Worm (Caenorhabditis elegans) whole organism, mixed stage, embryonic: ENCODE measurements around the gene T15H9.5.

Experiments used
- M03D4.4 ChIP-seq: sonication (generic microtip); optimal IDR thresholded peaks from 2 replicates; lab custom pipeline; 2017; ENCODE audit warnings: mild to moderate bottlenecking, missing genetic modification characterization, missing compliant biosample characterization
- bed-3 ChIP-seq: fragments of 200-800 bp; sonication (Bioruptor generic); optimal IDR thresholded peaks from 3 replicates; lab custom pipeline; 2018; ENCODE audit warnings: mild to moderate bottlenecking, missing genetic modification characterization, moderate library complexity, missing compliant biosample characterization
- blmp-1 ChIP-seq: fragments of 150-350 bp; optimal IDR thresholded peaks from 2 replicates; lab custom pipeline; 2014; ENCODE audit warnings: missing biosample characterization, missing genetic modification characterization
- ceh-39 ChIP-seq: fragments of 150-350 bp; optimal IDR thresholded peaks from 2 replicates; lab custom pipeline; 2014; ENCODE audit warnings: missing biosample characterization, missing genetic modification characterization
- ceh-43 ChIP-seq: fragments of 200-800 bp; sonication (Bioruptor generic); optimal IDR thresholded peaks from 2 replicates; lab custom pipeline; 2018; ENCODE audit warnings: mild to moderate bottlenecking, missing genetic modification characterization, moderate library complexity, missing compliant biosample characterization
- ceh-83 ChIP-seq: fragments of 200-800 bp; sonication (Bioruptor generic); optimal IDR thresholded peaks from 2 replicates; lab custom pipeline; 2018; ENCODE audit warnings: mild to moderate bottlenecking, missing genetic modification characterization, missing compliant biosample characterization
- ces-1 ChIP-seq: fragments of 150-350 bp; optimal IDR thresholded peaks from 2 replicates; lab custom pipeline; 2014; ENCODE audit warnings: missing biosample characterization, missing genetic modification reagents, missing genetic modification characterization
- cnd-1 ChIP-seq: fragments of 200-800 bp; sonication (Bioruptor generic); optimal IDR thresholded peaks from 2 replicates; lab custom pipeline; 2018; ENCODE audit warnings: mild to moderate bottlenecking, missing genetic modification characterization, missing compliant biosample characterization
- drap-1 ChIP-seq: fragments of 200-800 bp; sonication (Bioruptor generic); optimal IDR thresholded peaks from 3 replicates; lab custom pipeline; 2018; ENCODE audit warnings: mild to moderate bottlenecking, missing genetic modification characterization, missing compliant biosample characterization
- elt-1 ChIP-seq: sonication (generic microtip); optimal IDR thresholded peaks from 2 replicates; lab custom pipeline; 2017; ENCODE audit warnings: missing genetic modification characterization, mild to moderate bottlenecking, missing compliant biosample characterization, antibody characterized with exemption, moderate library complexity, borderline replicate concordance; ENCODE audit not compliant: insufficient read depth
- elt-3 ChIP-seq: fragments of 150-350 bp; optimal IDR thresholded peaks from 2 replicates; lab custom pipeline; 2014; ENCODE audit warnings: missing biosample characterization, missing genetic modification characterization
- flh-1 ChIP-seq: fragments of 200-800 bp; sonication (Bioruptor generic); optimal IDR thresholded peaks from 2 replicates; lab custom pipeline; 2018; ENCODE audit warnings: mild to moderate bottlenecking, missing genetic modification characterization, moderate library complexity, missing compliant biosample characterization
- hlh-1 ChIP-seq: fragments of 150-350 bp; optimal IDR thresholded peaks from 2 replicates; lab custom pipeline; 2014; ENCODE audit warnings: missing biosample characterization, missing genetic modification reagents, missing genetic modification characterization
- lsy-2 ChIP-seq: fragments of 150-350 bp; optimal IDR thresholded peaks from 2 replicates; lab custom pipeline; 2014; ENCODE audit warnings: missing biosample characterization, missing genetic modification characterization
- mab-5 ChIP-seq: fragments of 150-350 bp; optimal IDR thresholded peaks from 2 replicates; lab custom pipeline; 2014; ENCODE audit warnings: missing biosample characterization, missing genetic modification characterization
- mep-1 ChIP-seq: fragments of 150-350 bp; optimal IDR thresholded peaks from 2 replicates; lab custom pipeline; 2017; ENCODE audit warnings: missing biosample characterization, missing genetic modification reagents, missing genetic modification characterization, inconsistent platforms
- nhr-12 ChIP-seq: fragments of 150-350 bp; optimal IDR thresholded peaks from 2 replicates; lab custom pipeline; 2014; ENCODE audit warnings: missing biosample characterization, missing genetic modification characterization
- nhr-2 ChIP-seq: fragments of 150-350 bp; optimal IDR thresholded peaks from 2 replicates; lab custom pipeline; 2014; ENCODE audit warnings: missing biosample characterization, missing genetic modification characterization
- nhr-237 ChIP-seq: fragments of 150-350 bp; optimal IDR thresholded peaks from 2 replicates; lab custom pipeline; 2014; ENCODE audit warnings: missing biosample characterization, missing genetic modification characterization
- nhr-28 ChIP-seq: fragments of 150-350 bp; optimal IDR thresholded peaks from 2 replicates; lab custom pipeline; 2014; ENCODE audit warnings: missing biosample characterization, missing genetic modification characterization
- nhr-76 ChIP-seq: sonication (generic microtip); optimal IDR thresholded peaks from 2 replicates; lab custom pipeline; 2017; ENCODE audit warnings: missing biosample characterization, missing genetic modification characterization
- pha-4 ChIP-seq: fragments of 150-350 bp; optimal IDR thresholded peaks from 2 replicates; lab custom pipeline; 2018; ENCODE audit warnings: missing biosample characterization, missing genetic modification reagents, missing genetic modification characterization
- snpc-4 ChIP-seq: fragments of 150-350 bp; optimal IDR thresholded peaks from 2 replicates; lab custom pipeline; 2014; ENCODE audit warnings: missing biosample characterization, missing genetic modification characterization
- sptf-1 ChIP-seq: sonication (generic microtip); optimal IDR thresholded peaks from 2 replicates; lab custom pipeline; 2017; ENCODE audit warnings: mild to moderate bottlenecking, missing genetic modification characterization, moderate library complexity, missing compliant biosample characterization
- tbx-8 ChIP-seq: fragments of 200-800 bp; sonication (Bioruptor generic); optimal IDR thresholded peaks from 2 replicates; lab custom pipeline; 2018; ENCODE audit warnings: mild to moderate bottlenecking, missing genetic modification characterization, moderate library complexity, missing compliant biosample characterization
- unc-120 ChIP-seq: sonication (generic microtip); optimal IDR thresholded peaks from 2 replicates; lab custom pipeline; 2017; ENCODE audit warnings: missing genetic modification characterization, missing compliant biosample characterization; ENCODE audit not compliant: poor library complexity, severe bottlenecking
- unc-39 ChIP-seq: fragments of 150-350 bp; optimal IDR thresholded peaks from 2 replicates; lab custom pipeline; 2014; ENCODE audit warnings: missing biosample characterization, missing genetic modification characterization
- unc-62 ChIP-seq: fragments of 150-350 bp; optimal IDR thresholded peaks from 2 replicates; lab custom pipeline; 2014; ENCODE audit warnings: missing biosample characterization, missing genetic modification reagents, missing genetic modification characterization
- ztf-11 ChIP-seq: fragments of 150-350 bp; optimal IDR thresholded peaks from 2 replicates; lab custom pipeline; 2014; ENCODE audit warnings: missing biosample characterization, missing genetic modification characterization

Gene T15H9.5

DNA sequence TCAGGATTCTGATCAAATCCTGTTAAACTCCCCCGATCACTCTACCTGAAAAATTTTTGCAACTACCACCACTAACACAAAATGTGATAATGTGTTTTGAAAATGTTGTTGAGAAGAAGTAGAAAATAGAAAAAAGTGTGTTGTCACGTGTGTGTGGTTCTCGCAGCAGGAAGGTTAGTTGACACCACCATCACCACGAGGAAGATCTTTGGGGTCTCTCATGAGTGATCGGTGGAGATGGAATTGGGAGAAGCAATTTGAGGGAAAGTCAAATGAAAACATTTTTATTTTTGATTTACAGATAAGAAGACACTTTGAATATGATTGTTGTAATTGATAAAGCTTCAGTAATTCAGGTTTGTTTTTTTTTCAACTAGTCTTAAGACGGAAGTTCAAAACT, 9.6 kb downstream of the T15H9.5 start:
- TF ChIP-seq ces-1 (GFP tag; lab: Kevin White, UChicago) (no peak), bed-3 (GFP tag; lab: Kevin White, UChicago) (no peak), flh-1 (GFP tag; lab: Kevin White, UChicago) (no peak), blmp-1 (tag; lab: Kevin White, UChicago) (no peak), nhr-237 (no peak), hlh-1 (tag; lab: Kevin White, UChicago) (no peak), tbx-8 (GFP tag; lab: Kevin White, UChicago) (no peak)

DNA sequence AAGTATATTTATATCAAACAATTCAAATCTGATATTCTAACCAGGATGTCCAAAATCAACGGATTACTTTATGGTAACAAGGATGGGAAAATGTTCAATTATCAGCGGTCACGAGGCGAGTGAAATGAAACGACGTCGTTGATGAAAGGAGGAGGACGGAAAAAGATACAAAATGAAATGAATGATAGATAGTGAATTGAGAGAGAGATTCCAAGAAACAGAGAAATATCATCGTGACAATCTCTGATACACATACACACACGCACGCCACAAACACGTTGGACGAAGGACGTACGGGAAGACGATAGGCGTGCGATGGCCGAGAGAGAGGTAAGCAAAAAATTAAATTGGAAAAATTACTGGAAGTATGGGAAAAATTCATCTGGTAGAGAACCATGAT, 10.2 kb downstream of the T15H9.5 start:
- no peak for TF ChIP-seq mab-5 (tag; lab: Kevin White, UChicago)
- peak; percentile 5 for TF ChIP-seq unc-120 (tag; lab: Kevin White, UChicago)

DNA sequence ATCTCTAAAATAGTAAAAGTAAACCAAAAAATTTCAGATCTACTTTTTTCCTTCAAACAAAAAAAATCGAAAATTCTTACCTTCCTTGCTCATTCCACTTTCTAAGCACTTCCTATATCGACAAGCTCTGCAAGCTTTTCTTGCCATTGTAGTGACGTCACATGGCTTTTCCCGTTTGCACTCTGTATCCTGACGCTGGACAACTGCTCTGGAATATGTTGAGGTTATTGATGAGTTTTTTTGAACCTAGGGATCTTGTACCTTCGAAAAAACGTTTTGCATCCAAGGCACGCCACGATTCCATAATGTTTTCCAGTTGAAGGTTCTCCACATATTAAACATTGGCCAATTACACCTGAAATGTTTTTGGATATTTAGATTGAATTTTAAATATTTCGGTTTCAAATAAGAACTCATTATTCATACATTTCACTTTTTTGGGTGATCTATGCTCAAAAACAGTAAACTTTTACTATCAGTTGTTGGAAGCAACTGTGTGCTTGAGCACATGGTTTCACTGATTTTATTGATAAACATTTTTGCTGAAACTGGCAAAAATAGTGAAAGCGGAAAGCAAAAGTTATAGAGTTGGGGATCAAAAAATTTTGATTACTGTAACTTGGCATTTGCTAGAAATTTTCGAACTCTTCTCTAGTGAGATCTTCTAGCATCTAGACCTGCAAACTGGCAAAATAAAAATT, 11.1 kb downstream of the T15H9.5 start:
- TF ChIP-seq ceh-83 (no peak), cnd-1 (no peak), nhr-76 (no peak), drap-1 (GFP tag; lab: Kevin White, UChicago) (no peak), nhr-28 (tag; lab: Kevin White, UChicago) (no peak), tbx-8 (GFP tag; lab: Kevin White, UChicago) (no peak), unc-39 (tag; lab: Kevin White, UChicago) (no peak)

DNA sequence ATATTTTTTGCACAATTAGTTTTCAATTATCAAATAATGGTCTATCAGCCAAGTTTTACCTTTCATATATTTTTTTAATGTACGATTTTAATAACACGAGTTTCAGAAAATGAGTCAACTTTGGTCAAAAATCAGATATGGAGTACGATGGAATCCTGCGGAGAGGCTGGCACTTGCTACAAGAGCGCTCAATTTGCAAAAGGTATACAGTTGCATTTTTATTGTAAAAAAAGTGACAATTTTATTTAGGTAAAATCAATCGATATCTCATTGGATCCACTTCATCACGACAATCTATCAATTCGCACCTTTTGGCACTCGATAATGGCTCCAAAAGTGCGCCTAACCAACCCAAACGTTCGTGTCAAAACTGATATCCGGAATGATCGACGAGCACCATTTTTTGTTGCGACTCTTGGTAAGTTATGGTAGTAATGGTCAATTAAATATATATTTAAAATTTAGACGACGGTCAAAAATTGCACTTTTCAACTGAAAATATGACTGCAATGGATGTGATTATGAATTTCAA, 13.7 kb downstream of the T15H9.5 start, which contains the start of gene mrpl-53:
mrpl-53 (plus strand) TSS at position 107 of the 532 bp plus-strand sequence.
- no peak for TF ChIP-seq flh-1 (GFP tag; lab: Kevin White, UChicago)
- no peak for TF ChIP-seq elt-3 (tag; lab: Kevin White, UChicago)
- TF ChIP-seq elt-1 (tag; lab: Kevin White, UChicago): no peak
- TF ChIP-seq ztf-11 (tag; lab: Kevin White, UChicago): no peak
- no peak for TF ChIP-seq pha-4 (tag; lab: Kevin White, UChicago)
- TF ChIP-seq unc-62 (GFP tag; lab: Kevin White, UChicago): no peak
- no peak for TF ChIP-seq drap-1 (GFP tag; lab: Kevin White, UChicago)
- TF ChIP-seq nhr-2 (tag; lab: Kevin White, UChicago): no peak
- no peak for TF ChIP-seq sptf-1 (tag; lab: Kevin White, UChicago)
- TF ChIP-seq hlh-1 (tag; lab: Kevin White, UChicago): no peak
- no peak for TF ChIP-seq M03D4.4 (tag; lab: Kevin White, UChicago)
- TF ChIP-seq nhr-237: no peak
- TF ChIP-seq ceh-39: no peak

DNA sequence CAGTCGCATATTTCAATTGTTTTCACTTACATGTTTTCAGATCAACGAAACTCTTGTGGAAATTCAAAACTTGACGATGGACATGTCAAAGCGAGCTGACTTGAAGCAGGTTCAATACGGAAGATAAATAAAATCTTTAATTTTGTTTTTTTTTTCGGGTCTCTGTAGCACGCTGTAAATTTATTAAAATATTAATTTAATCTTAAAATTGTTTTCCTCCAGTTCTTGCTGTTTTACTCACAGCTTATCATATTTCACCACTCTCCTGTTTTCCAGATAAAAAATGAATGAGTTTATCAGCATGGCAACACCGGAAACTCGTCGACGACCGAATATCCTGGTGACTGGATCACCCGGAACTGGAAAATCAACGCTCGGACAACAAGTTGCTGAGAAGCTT, 14.8 kb downstream of the T15H9.5 start, which contains the start of gene E02H1.6:
E02H1.6 (plus strand) TSS at position 301 of the 400 bp plus-strand sequence.
- no peak for TF ChIP-seq ces-1 (GFP tag; lab: Kevin White, UChicago)

DNA sequence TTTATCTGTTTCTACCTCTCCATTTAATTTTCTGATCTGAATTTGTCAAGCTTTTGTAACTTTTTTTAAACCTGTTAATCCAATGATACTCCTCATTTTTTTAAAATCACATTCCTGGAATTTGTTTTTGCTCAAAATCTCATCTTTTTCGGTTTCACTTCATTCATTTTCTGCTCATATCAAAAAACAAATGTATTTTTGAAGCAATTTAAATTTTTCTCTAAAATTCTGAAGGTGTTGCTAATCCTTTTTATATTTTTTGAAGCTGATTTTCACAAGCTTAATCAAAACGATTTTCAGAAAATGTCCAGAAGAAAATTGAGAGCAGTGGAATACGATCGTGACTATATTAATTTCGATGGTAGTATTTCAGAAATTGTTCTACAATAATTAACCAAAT, 16.3 kb downstream of the T15H9.5 start, which contains the start of gene E02H1.5:
E02H1.5 (plus strand) TSS at position 301 of the 400 bp plus-strand sequence.
- TF ChIP-seq nhr-2 (tag; lab: Kevin White, UChicago): no peak
- no peak for TF ChIP-seq mab-5 (tag; lab: Kevin White, UChicago)
- TF ChIP-seq ztf-11 (tag; lab: Kevin White, UChicago): no peak
- no peak for TF ChIP-seq lsy-2 (tag; lab: Kevin White, UChicago)
- TF ChIP-seq ces-1 (GFP tag; lab: Kevin White, UChicago): no peak
- no peak for TF ChIP-seq unc-62 (GFP tag; lab: Kevin White, UChicago)
- no peak for TF ChIP-seq ceh-43 (GFP tag; lab: Kevin White, UChicago)
- no peak for TF ChIP-seq unc-39 (tag; lab: Kevin White, UChicago)
- TF ChIP-seq pha-4 (tag; lab: Kevin White, UChicago): no peak
- TF ChIP-seq elt-1 (tag; lab: Kevin White, UChicago): no peak
- TF ChIP-seq mep-1: no peak
- no peak for TF ChIP-seq nhr-12 (tag; lab: Kevin White, UChicago)
- no peak for TF ChIP-seq hlh-1 (tag; lab: Kevin White, UChicago)
- no peak for TF ChIP-seq bed-3 (GFP tag; lab: Kevin White, UChicago)
- TF ChIP-seq snpc-4 (tag; lab: Kevin White, UChicago): no peak
- TF ChIP-seq unc-120 (tag; lab: Kevin White, UChicago): no peak
